Worm (Caenorhabditis elegans) whole organism, late embryonic: ENCODE results near the gene ZK822.1.

Experiments
- T23F11.4 ChIP-seq: fragments of 200-800 bp; sonication (Bioruptor generic); optimal IDR thresholded peaks from 2 replicates; lab custom pipeline; 2018; ENCODE audit warnings: mild to moderate bottlenecking, missing genetic modification characterization, missing compliant biosample characterization
- ceh-34 ChIP-seq: sonication (generic microtip); optimal IDR thresholded peaks from 2 replicates; lab custom pipeline; 2016; ENCODE audit warnings: mild to moderate bottlenecking, missing genetic modification characterization, missing compliant biosample characterization
- pqm-1 ChIP-seq: sonication (generic microtip); optimal IDR thresholded peaks from 2 replicates; lab custom pipeline; 2016; ENCODE audit warnings: missing genetic modification characterization, missing compliant biosample characterization
- pros-1 ChIP-seq: fragments of 150-350 bp; optimal IDR thresholded peaks from 2 replicates; lab custom pipeline; 2014; ENCODE audit warnings: missing biosample characterization, missing genetic modification reagents, missing genetic modification characterization
- unc-55 ChIP-seq: sonication (generic microtip); optimal IDR thresholded peaks from 2 replicates; lab custom pipeline; 2017; ENCODE audit warnings: missing biosample characterization, missing genetic modification reagents, missing genetic modification characterization

DNA sequence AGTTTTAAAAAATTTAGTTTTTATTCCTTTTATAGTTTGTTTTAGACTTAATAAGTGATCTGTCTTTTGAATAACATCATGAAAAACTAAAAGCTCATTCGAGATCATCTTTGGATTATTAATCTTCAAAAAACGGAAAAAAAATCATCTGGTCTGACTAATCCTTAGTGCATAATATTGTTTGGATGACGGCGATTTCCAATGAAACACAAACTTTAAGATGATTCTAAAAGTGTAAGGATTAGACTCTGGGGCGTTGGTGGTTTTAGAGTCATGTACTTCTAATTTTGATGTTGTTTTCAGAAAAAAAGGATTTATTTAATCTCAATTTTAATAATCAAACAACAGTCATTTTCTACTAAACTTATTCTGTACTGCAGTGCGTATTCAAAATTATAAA, 28.6 kb downstream of the ZK822.1 start:
- no peak for TF ChIP-seq pqm-1 (tag; lab: Kevin White, UChicago)
- no peak for TF ChIP-seq unc-55 (GFP tag; lab: Kevin White, UChicago)
- TF ChIP-seq ceh-34 (tag; lab: Kevin White, UChicago) = no peak
- TF ChIP-seq pros-1 (tag; lab: Kevin White, UChicago) = no peak
- TF ChIP-seq T23F11.4 = no peak
